Fruit fly (Drosophila melanogaster) Kc167 (cell line): ENCODE measurements around the gene GstD6.

Source experiments
- Myc ChIP-seq: fragments of >200 bp; optimal IDR thresholded peaks from 2 replicates; lab custom pipeline; 2017; ENCODE audit warnings: missing external identifiers
- Sin3A ChIP-seq: fragments of >200 bp; optimal IDR thresholded peaks from 2 replicates; lab custom pipeline; 2018; ENCODE audit warnings: missing external identifiers
- h ChIP-seq: fragments of >200 bp; optimal IDR thresholded peaks from 3 replicates; lab custom pipeline; 2018; ENCODE audit warnings: missing external identifiers
- insv ChIP-seq: fragments of >200 bp; optimal IDR thresholded peaks from 3 replicates; lab custom pipeline; 2018; ENCODE audit warnings: missing external identifiers
- psq ChIP-seq: fragments of >200 bp; optimal IDR thresholded peaks from 2 replicates; lab custom pipeline; 2017; ENCODE audit warnings: missing external identifiers
- ttk ChIP-seq: sonication (Bioruptor generic); optimal IDR thresholded peaks from 2 replicates; lab custom pipeline; 2017; ENCODE audit warnings: missing external identifiers

DNA sequence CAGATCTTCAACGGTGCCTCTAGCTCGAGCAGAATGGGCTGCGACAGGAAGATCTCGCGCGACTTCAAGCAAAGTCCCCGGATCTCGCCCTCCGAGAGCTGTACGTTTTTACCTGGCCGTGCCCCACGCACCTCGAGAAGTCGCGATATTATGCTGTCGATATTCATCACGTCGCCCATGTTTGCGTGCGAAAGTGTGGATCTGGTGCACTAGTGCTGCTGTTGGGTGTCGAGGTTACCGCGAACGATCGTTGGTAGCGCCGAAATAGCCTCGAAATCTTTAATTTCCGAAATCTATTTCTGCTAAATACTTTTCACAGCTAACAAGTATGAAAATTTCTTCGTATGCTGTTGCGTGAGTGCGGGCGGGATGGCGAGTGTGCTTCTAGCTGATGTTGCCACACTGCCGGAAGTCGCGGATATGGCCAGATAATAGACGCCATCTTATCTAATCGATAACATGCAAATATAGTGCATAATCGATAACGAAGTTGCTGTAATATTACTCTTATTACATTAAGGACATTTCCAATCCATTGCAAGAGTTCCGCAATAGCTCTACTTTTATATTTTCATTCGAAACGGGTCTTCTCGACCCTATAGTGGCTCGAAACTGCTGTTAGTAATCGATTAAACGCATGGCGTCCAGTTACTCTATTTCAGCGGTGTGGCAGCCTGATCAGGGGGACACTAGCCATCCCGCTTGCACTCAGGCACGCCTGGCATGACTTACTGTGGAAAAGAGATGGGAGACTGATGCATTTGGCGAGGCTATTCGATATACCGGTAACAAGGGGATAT lies 48.8 kb downstream of the GstD6 start, which contains the start of gene Pp1-87B:
- TF ChIP-seq psq (lab: Kevin White, UChicago), result peak; percentile 100
- TF ChIP-seq Myc (lab: Kevin White, UChicago), result no peak
- no peak for TF ChIP-seq h (lab: Kevin White, UChicago)
- TF ChIP-seq ttk (lab: Kevin White, UChicago), result no peak
- TF ChIP-seq insv (lab: Kevin White, UChicago), result no peak
- TF ChIP-seq Sin3A (lab: Kevin White, UChicago), result peak; percentile 32
